Worm (Caenorhabditis elegans) whole organism, L2 larva: ENCODE data around the gene pink-1.

ENCODE experiments used
- nhr-21 ChIP-seq: fragments of 150-350 bp; optimal IDR thresholded peaks from 2 replicates; lab custom pipeline; 2014; ENCODE audit warnings: missing biosample characterization, missing genetic modification characterization
- nhr-6 ChIP-seq: fragments of 150-350 bp; optimal IDR thresholded peaks from 2 replicates; lab custom pipeline; 2014; ENCODE audit warnings: missing biosample characterization, missing genetic modification characterization
- snpc-4 ChIP-seq: fragments of 150-350 bp; optimal IDR thresholded peaks from 2 replicates; lab custom pipeline; 2014; ENCODE audit warnings: missing biosample characterization, missing genetic modification characterization
- unc-39 ChIP-seq: fragments of 150-350 bp; optimal IDR thresholded peaks from 2 replicates; lab custom pipeline; 2014; ENCODE audit warnings: missing biosample characterization, missing genetic modification characterization
- zag-1 ChIP-seq: fragments of 150-350 bp; optimal IDR thresholded peaks from 2 replicates; lab custom pipeline; 2014; ENCODE audit warnings: missing biosample characterization, missing genetic modification characterization

ce11 chrII:5395594-5395993, at the start of gene pink-1:
- TF ChIP-seq snpc-4 (no peak), zag-1 (no peak), nhr-21 (tag; lab: Kevin White, UChicago) (no peak), unc-39 (tag; lab: Kevin White, UChicago) (no peak), nhr-6 (no peak)
